Fruit fly (Drosophila melanogaster): ENCODE data around the gene CG14229.
A peak's percentile ranks its signal among the peaks of the same experiment; 100 is the strongest.

CG14229 gene

DNA sequence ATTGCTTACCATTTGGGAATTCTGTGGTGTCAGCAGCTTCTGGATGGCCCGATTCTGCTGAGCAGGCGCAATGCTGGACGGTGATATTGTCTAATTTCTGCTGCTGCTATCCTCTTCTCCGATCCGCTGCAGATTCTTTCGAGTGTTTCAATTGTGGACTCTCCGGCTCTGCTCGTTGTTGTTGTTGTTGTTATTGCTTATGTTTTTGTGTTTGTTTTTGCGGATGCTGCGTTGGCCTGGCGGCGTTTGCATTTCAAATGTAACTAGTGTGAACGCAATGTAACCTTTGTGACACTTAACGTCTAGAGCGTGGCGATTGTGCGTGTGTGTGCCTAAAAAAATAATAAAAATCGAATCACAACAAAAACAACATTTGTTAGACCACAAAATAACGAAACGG, 16.9 kb upstream of the CG14229 start:
- TF ChIP-seq psq (optimal IDR thresholded peaks at IDR 0.05), result no peak
- TF ChIP-seq Myc (optimal IDR thresholded peaks at IDR 0.05), result no peak
- TF ChIP-seq insv (optimal IDR thresholded peaks at IDR 0.05), result no peak
- no peak for TF ChIP-seq ttk (optimal IDR thresholded peaks at IDR 0.05)
- TF ChIP-seq h (optimal IDR thresholded peaks at IDR 0.05), result no peak
- TF ChIP-seq Sin3A (optimal IDR thresholded peaks at IDR 0.05), result no peak

DNA sequence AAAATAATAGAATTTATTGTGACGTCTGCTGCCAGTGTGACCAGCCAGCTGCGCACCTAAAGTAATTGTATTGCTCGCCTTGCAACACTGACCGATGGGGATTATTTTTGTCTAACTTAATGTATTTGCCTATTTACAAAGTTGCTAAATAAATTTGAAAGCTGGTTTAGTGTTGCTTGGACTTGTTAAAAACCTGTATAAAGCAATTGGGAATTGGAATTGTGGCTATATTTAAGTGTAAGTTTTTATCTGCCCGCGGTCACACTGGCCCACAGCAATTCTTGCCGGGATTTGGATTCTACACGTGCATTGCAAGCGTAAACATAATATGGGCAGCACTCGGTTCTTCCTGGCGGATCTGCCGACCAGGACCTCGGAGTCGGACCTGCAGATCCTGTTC, 9.0 kb upstream of the CG14229 start, which contains the start of the genes CG14230 and CG14232:
CG14230 (plus strand) TSS at position 94 of the 400 bp plus-strand sequence.
CG14232 (minus strand) TSS at position 177 of the 400 bp plus-strand sequence.
- no peak for TF ChIP-seq ttk (optimal IDR thresholded peaks at IDR 0.05)
- TF ChIP-seq Myc (optimal IDR thresholded peaks at IDR 0.05), result no peak
- TF ChIP-seq psq (optimal IDR thresholded peaks at IDR 0.05), result no peak
- TF ChIP-seq Sin3A (optimal IDR thresholded peaks at IDR 0.05), result no peak
- TF ChIP-seq h (optimal IDR thresholded peaks at IDR 0.05), result no peak
- no peak for TF ChIP-seq insv (optimal IDR thresholded peaks at IDR 0.05)

DNA sequence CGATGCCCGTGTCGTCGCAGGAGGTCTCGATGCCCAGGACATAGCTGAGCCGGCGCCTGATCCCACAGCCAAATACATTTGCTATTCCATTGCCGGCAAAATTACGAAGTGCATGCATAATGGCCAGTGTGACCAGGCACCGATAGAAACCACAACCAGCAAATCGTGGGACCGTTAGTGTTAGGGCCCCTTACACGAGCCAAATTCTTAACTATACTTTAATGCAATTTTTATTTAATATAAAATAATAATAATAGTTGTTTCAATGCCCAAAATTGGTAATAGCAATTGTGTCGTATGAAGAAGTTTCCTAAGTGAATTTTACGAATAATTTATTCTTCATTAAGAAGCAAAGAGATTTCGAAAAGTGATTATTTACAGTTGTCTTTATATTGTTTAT, 6.6 kb upstream of the CG14229 start, which contains the start of gene Tcs4:
Tcs4 (minus strand) TSS at position 145 of the 400 bp plus-strand sequence.
- TF ChIP-seq Myc (optimal IDR thresholded peaks at IDR 0.05), result no peak
- TF ChIP-seq ttk (optimal IDR thresholded peaks at IDR 0.05), result no peak
- TF ChIP-seq insv (optimal IDR thresholded peaks at IDR 0.05), result no peak
- no peak for TF ChIP-seq Sin3A (optimal IDR thresholded peaks at IDR 0.05)
- TF ChIP-seq h (optimal IDR thresholded peaks at IDR 0.05), result no peak
- TF ChIP-seq psq (optimal IDR thresholded peaks at IDR 0.05), result no peak

DNA sequence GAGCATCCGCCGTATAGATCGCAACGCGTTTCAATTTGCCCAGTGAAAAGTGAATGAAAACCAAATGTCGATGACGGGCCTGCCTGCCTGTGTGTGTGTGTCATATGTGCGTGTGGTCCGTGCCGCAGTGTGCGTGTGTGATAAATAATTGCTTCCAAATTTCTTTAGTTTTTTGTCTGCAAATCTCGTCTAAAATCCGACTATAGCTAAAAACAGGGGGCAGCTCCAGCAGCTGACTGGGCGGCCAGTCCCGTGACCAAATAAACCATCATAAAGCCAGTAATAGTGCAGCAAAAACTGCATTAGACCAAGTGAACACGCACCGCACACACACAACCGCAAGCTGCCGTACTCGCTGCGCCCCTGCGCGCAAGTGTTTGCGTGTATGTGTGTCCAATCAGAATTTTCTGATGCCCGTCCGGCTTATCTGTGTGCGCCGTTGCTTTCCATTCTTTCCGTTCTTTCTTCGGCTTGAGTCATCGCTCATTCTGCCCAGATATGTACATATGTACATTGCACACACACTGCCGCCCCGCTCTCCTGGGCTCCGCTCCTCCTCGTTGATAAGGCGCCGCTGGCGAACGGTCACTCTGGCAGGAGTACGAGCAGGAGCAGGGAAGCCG, 2.3 kb upstream of the CG14229 start:
- TF ChIP-seq psq (optimal IDR thresholded peaks at IDR 0.05), result no peak
- no peak for TF ChIP-seq Myc (optimal IDR thresholded peaks at IDR 0.05)
- TF ChIP-seq h (optimal IDR thresholded peaks at IDR 0.05), result no peak
- TF ChIP-seq insv (optimal IDR thresholded peaks at IDR 0.05), result no peak
- no peak for TF ChIP-seq ttk (optimal IDR thresholded peaks at IDR 0.05)
- TF ChIP-seq Sin3A (optimal IDR thresholded peaks at IDR 0.05), result no peak

DNA sequence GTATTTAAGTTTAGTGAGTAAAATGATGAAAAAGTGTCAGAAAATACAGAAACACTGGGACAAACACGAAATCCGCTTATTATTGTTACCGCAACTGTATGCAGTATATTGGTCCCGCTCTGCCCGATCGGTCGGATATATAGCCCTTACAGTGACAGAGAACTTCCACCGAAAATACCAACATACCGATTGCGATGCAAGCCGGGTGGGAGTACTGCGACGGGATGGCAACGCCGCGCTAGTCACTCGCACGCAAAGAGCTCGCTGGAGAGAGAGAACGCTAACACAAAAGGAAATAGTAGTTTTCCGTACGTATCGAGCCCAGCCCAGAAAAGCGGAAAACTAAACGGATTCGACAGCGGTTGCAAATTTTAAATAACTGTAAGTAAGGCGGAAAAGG, 1.8 kb upstream of the CG14229 start, which contains the start of gene Cdc42:
Cdc42 (plus strand) TSS at position 247 of the 400 bp plus-strand sequence.
- TF ChIP-seq psq (optimal IDR thresholded peaks at IDR 0.05), result no peak
- TF ChIP-seq ttk (optimal IDR thresholded peaks at IDR 0.05), result no peak
- TF ChIP-seq Myc (optimal IDR thresholded peaks at IDR 0.05), result no peak
- TF ChIP-seq Sin3A (optimal IDR thresholded peaks at IDR 0.05), result no peak
- no peak for TF ChIP-seq insv (optimal IDR thresholded peaks at IDR 0.05)
- no peak for TF ChIP-seq h (optimal IDR thresholded peaks at IDR 0.05)

DNA sequence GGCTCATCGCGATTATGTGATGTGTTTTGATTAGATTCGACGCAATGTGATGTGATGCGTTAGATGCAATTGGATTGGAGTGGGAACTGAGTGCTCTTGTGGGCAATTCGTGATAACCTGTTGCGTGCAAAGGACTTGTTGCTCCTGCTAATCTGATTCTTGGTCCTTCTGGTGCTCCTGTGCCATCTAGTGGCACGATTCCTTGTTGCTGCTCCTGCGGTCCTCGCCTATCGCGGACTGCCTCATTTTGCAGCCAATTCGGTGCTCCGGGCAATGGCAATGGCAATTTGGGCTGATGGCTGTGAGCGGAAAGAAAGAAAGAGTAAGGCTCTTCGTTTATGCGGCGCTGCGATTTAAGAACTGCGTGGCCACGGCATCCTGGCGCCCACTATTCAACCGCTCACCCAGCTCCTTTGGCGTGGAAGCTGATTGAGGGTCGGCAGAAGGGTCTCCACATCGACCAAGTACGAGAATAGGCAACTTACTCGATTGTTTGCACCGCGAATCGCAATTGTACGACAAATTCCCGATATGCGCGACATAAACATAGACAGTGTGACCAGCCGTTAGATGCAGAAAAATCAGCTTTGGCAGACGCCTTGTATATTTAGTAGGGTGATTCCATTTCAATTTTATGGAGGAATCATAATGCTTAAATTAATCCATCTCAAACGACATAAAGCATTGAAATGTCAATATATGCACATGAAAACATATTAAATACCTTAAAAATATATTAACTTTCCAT, 1.9 kb downstream of the CG14229 start, which contains the start of gene Mer:
Mer (minus strand) TSS at position 550 of the 748 bp plus-strand sequence.
- TF ChIP-seq insv (optimal IDR thresholded peaks at IDR 0.05), result peak; percentile 31
- no peak for TF ChIP-seq Sin3A (optimal IDR thresholded peaks at IDR 0.05)

DNA sequence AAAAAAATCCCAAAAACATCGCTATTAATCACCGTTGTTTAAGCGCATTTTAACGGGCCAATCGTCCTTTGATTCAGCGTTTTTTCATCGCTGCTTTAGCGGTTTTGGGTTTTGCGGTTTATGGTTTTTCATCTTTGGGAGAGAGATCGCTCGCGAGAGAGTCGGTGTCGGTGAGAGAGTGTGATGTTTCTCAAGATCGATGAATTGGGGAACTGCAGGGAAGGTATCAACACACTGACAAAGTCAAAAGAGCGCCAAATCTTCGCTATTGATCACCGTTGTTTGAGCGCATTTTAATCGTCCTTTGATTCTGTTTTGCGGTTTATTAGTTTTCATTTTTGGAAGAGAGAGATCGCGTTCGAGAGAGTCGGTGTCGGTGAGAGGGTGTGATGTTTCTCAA, 5.0 kb downstream of the CG14229 start:
- no peak for TF ChIP-seq insv (optimal IDR thresholded peaks at IDR 0.05)
- no peak for TF ChIP-seq Sin3A (optimal IDR thresholded peaks at IDR 0.05)
- no peak for TF ChIP-seq ttk (optimal IDR thresholded peaks at IDR 0.05)
- no peak for TF ChIP-seq h (optimal IDR thresholded peaks at IDR 0.05)
- TF ChIP-seq psq (optimal IDR thresholded peaks at IDR 0.05), result no peak
- TF ChIP-seq Myc (optimal IDR thresholded peaks at IDR 0.05), result no peak

DNA sequence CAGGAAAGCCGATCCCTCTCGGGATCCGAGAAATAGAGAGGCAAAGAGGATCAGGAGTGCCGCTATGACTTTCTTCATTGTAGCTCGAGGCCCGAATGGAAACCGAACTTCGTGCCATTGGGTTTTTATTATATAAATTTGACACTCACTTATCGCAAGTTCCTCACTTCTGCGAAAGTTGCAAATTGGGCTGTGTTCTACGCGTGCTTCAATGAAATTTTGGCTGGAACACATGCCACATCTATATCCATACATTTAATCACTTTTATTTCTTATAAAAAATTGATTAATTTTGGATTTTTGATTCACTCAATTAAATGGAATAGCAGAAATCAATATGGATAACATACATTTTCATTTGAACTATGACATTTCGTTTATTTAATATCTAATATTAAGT, 6.2 kb downstream of the CG14229 start, which contains the start of gene CG14227:
CG14227 (minus strand) TSS at position 101 of the 400 bp plus-strand sequence.
- TF ChIP-seq Myc (optimal IDR thresholded peaks at IDR 0.05) (no peak), psq (optimal IDR thresholded peaks at IDR 0.05) (no peak), insv (optimal IDR thresholded peaks at IDR 0.05) (no peak), h (optimal IDR thresholded peaks at IDR 0.05) (no peak), ttk (optimal IDR thresholded peaks at IDR 0.05) (no peak), Sin3A (optimal IDR thresholded peaks at IDR 0.05) (no peak)

DNA sequence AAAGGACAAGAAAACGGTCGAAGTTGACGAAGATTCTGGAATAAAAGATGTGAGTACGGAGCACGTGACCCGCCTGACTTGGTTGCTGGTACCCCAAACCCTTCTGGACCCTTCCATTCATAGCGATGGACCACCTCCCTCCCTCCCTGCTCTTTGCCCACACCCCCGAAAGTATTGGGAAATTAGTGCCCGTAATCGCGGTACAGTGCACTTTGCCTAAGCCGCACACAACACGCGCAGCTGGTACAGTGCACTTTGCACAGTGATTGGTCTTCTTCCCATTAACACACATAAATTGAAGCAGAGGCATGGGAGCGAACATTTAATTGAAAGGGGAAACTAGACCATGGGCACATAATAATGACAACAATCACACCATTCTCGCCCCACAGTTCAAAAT, 11.0 kb downstream of the CG14229 start:
- TF ChIP-seq Sin3A (optimal IDR thresholded peaks at IDR 0.05), result no peak
- no peak for TF ChIP-seq insv (optimal IDR thresholded peaks at IDR 0.05)
- no peak for TF ChIP-seq Myc (optimal IDR thresholded peaks at IDR 0.05)
- no peak for TF ChIP-seq h (optimal IDR thresholded peaks at IDR 0.05)
- no peak for TF ChIP-seq psq (optimal IDR thresholded peaks at IDR 0.05)
- TF ChIP-seq ttk (optimal IDR thresholded peaks at IDR 0.05), result no peak

DNA sequence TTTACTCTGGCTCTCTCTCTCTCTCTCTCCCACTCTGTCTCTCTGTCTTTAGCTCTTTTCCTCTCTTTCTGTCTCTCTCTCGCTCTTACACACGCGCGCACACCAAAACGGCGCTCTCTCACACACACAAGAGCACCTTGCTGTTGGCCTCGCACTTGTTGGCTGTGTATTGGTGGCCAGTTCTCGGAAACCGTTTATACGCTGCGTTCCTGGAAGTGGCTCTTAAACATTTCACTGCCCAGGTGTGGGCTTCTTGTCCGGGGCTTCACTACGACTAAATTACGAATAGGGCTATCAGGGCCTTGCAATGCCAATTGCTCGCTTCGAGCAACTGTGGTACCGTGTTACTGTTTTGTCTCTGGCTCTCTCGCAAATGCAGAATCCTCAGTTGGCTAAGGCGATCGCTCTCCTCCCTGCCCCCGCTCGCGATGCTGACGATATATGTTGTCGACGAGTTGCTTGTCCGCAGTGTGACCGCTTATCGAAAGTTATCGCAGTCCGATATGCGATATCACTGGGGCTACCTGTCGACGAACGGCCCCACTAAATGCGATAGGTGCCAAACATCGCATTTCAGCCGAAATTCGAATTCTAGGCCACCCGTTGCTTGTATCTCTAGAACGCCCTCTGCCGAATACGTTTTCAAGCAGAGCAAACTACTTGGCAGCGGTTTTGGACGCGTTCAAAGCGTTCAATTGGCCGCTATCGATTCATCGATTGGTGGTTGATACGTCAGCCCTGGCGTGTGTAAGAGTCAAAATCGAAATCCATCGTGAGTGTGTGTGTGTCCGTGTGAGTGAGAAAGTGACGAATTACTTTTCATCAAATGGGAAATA, 11.8 kb downstream of the CG14229 start, which contains the start of the genes dome and Ubqn:
dome (minus strand) TSS at position 479 of the 836 bp plus-strand sequence.
Ubqn (plus strand) TSS at position 769 of the 836 bp plus-strand sequence.
- TF ChIP-seq Myc (optimal IDR thresholded peaks at IDR 0.05) (no peak), h (optimal IDR thresholded peaks at IDR 0.05) (no peak), ttk (optimal IDR thresholded peaks at IDR 0.05) (no peak), psq (optimal IDR thresholded peaks at IDR 0.05) (no peak), insv (optimal IDR thresholded peaks at IDR 0.05) (no peak), Sin3A (optimal IDR thresholded peaks at IDR 0.05) (no peak)

DNA sequence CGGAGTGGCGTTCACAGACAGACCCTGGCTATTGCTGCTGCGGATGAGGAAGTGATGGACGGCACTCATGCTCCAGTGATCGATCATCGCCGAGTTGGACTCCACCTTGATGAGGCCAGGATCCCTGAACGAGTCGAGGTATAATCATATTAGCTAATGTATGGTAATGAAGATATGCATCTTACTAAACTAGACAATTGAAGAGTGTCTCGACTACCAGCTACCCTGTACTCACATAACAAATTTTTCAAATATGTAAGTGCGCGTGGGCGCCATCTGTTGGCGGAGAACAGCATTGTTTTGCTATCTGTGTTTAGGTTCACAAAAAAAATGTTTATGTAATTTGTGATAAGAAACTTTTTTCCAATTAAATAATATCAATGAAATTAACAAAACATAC, 15.8 kb downstream of the CG14229 start:
- no peak for TF ChIP-seq ttk (optimal IDR thresholded peaks at IDR 0.05)
- no peak for TF ChIP-seq Myc (optimal IDR thresholded peaks at IDR 0.05)
